Worm (Caenorhabditis elegans) whole organism, midembryonic: Measurements from ENCODE around the gene K07B1.7.

Experiments used
- T22C8.4 ChIP-seq: fragments of 200-800 bp; sonication (Bioruptor generic); IDR thresholded peaks from 2 replicates; pipeline ENCODE4 v1.3.6; 2022; ENCODE audit warnings: missing genetic modification characterization, missing compliant biosample characterization
- flt-1 ChIP-seq: fragments of 200-800 bp; sonication (Bioruptor generic); IDR thresholded peaks from 2 replicates; pipeline ENCODE4 v1.3.6; 2022; ENCODE audit warnings: missing genetic modification characterization, missing compliant biosample characterization
- klf-2 ChIP-seq: fragments of 200-800 bp; sonication (Bioruptor generic); conservative IDR thresholded peaks from 2 replicates; pipeline ENCODE4 v1.3.6; 2022; ENCODE audit warnings: missing genetic modification reagents, missing genetic modification characterization, missing compliant biosample characterization
- med-1 ChIP-seq: sonication (generic microtip); optimal IDR thresholded peaks from 2 replicates; lab custom pipeline; 2017; ENCODE audit warnings: missing genetic modification characterization, mild to moderate bottlenecking, missing compliant biosample characterization, antibody characterized with exemption, missing genetic modification reagents; ENCODE audit not compliant: insufficient read depth
- tab-1 ChIP-seq: fragments of 200-800 bp; sonication (Bioruptor generic); IDR thresholded peaks from 2 replicates; pipeline ENCODE4 v1.3.6; 2022; ENCODE audit warnings: missing genetic modification characterization, missing compliant biosample characterization

DNA sequence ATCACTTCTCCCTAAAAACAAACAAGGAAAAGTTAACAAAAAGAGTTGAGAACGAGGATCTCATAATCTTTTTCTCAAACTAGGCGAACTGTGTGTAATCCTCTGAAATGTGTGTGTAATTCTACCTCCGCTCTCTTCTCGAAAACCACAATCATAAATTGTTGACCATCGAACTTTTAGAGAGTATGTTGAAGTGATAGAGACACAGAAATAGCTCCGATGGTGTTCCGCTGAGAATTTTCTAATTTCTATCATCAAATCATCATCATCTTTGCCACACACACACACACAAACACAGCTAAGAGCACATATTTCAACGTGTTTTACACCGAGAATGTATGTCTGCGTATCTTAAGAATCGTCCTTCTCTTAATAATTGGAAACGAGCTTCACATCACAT lies 51.2 kb downstream of the K07B1.7 start:
- TF ChIP-seq med-1 (GFP tag; lab: Kevin White, UChicago), result no peak
- TF ChIP-seq flt-1 (GFP tag; lab: Robert Waterston, UW), result no peak
- no peak for TF ChIP-seq tab-1 (GFP tag; lab: Robert Waterston, UW)
- no peak for TF ChIP-seq klf-2 (GFP tag; lab: Robert Waterston, UW)
- no peak for TF ChIP-seq T22C8.4
